Worm (Caenorhabditis elegans) whole organism, L4 larva: ENCODE results near the gene str-158.

Experiments used
- F26F4.8 ChIP-seq: fragments of 200-800 bp; sonication (Bioruptor generic); conservative IDR thresholded peaks from 2 replicates; pipeline ENCODE4 v1.3.6; 2022; ENCODE audit warnings: missing genetic modification characterization, missing compliant biosample characterization
- F37D6.2 ChIP-seq: sonication (generic microtip); optimal IDR thresholded peaks from 2 replicates; lab custom pipeline; 2016; ENCODE audit warnings: mild to moderate bottlenecking, missing genetic modification characterization, missing compliant biosample characterization
- F49E8.2 ChIP-seq: sonication (generic microtip); optimal IDR thresholded peaks from 2 replicates; lab custom pipeline; 2016; ENCODE audit warnings: missing compliant biosample characterization, mild to moderate bottlenecking, missing genetic modification characterization, borderline replicate concordance
- T26A8.4 ChIP-seq: fragments of 200-800 bp; sonication (Bioruptor generic); IDR thresholded peaks from 2 replicates; pipeline ENCODE4 v1.3.6; 2022; ENCODE audit warnings: missing genetic modification characterization, missing compliant biosample characterization
- Y105C5A.15 ChIP-seq: fragments of 200-800 bp; sonication (Bioruptor generic); IDR thresholded peaks from 2 replicates; pipeline ENCODE4 v1.3.6; 2022; ENCODE audit warnings: missing genetic modification characterization, missing compliant biosample characterization
- Y48G9A.11 ChIP-seq: fragments of 200-800 bp; sonication (Bioruptor generic); IDR thresholded peaks from 2 replicates; pipeline ENCODE4 v1.3.6; 2022; ENCODE audit warnings: missing genetic modification reagents, missing genetic modification characterization, missing compliant biosample characterization
- ZK337.2 ChIP-seq: fragments of 200-800 bp; sonication (Bioruptor generic); IDR thresholded peaks from 2 replicates; pipeline ENCODE4 v1.3.6; 2022; ENCODE audit warnings: missing genetic modification reagents, missing genetic modification characterization, missing compliant biosample characterization
- aha-1 ChIP-seq: fragments of 150-350 bp; peaks from one replicate; lab custom pipeline; 2014; ENCODE audit warnings: missing biosample characterization, missing genetic modification characterization
- ama-1 ChIP-seq: fragments of 150-350 bp; optimal IDR thresholded peaks from 2 replicates; lab custom pipeline; 2014; ENCODE audit warnings: inconsistent platforms, mixed read lengths
- arid-1 ChIP-seq: fragments of 200-800 bp; sonication (Bioruptor generic); conservative IDR thresholded peaks from 2 replicates; pipeline ENCODE4 v1.3.6; 2022; ENCODE audit warnings: missing genetic modification reagents, missing genetic modification characterization, missing compliant biosample characterization
- ceh-62 ChIP-seq: sonication (generic microtip); optimal IDR thresholded peaks from 2 replicates; lab custom pipeline; 2017; ENCODE audit warnings: missing biosample characterization, missing genetic modification characterization
- ceh-82 ChIP-seq: sonication (generic microtip); optimal IDR thresholded peaks from 2 replicates; lab custom pipeline; 2017; ENCODE audit warnings: missing biosample characterization, missing genetic modification characterization
- daf-12 ChIP-seq: fragments of 150-350 bp; optimal IDR thresholded peaks from 2 replicates; lab custom pipeline; 2014; ENCODE audit warnings: missing biosample characterization, missing genetic modification reagents, missing genetic modification characterization
- daf-16 ChIP-seq, 3 experiments: sonication (generic microtip); optimal IDR thresholded peaks; 2 replicates each; lab custom pipeline; 2016 to 2017; ENCODE audit warnings: missing genetic modification characterization in 3 of 3, missing genetic modification reagents in 3 of 3, mild to moderate bottlenecking in 2 of 3, missing compliant biosample characterization in 2 of 3, missing biosample characterization in 1 of 3, moderate library complexity in 1 of 3
- daf-19 ChIP-seq: fragments of 200-800 bp; sonication (Bioruptor generic); conservative IDR thresholded peaks from 2 replicates; pipeline ENCODE4 v1.3.6; 2022; ENCODE audit warnings: missing genetic modification characterization, missing compliant biosample characterization
- dpl-1 ChIP-seq: fragments of 150-350 bp; optimal IDR thresholded peaks from 2 replicates; lab custom pipeline; 2014; ENCODE audit warnings: missing biosample characterization, missing genetic modification reagents, missing genetic modification characterization
- duxl-1 ChIP-seq: sonication (generic microtip); optimal IDR thresholded peaks from 2 replicates; lab custom pipeline; 2016; ENCODE audit warnings: mild to moderate bottlenecking, missing genetic modification characterization, moderate library complexity, missing compliant biosample characterization; ENCODE audit not compliant: poor library complexity
- egl-27 ChIP-seq: sonication (generic microtip); optimal IDR thresholded peaks from 3 replicates; lab custom pipeline; 2017; ENCODE audit warnings: missing biosample characterization, missing genetic modification reagents, missing genetic modification characterization
- fkh-10 ChIP-seq: fragments of 150-350 bp; optimal IDR thresholded peaks from 2 replicates; lab custom pipeline; 2014; ENCODE audit warnings: missing biosample characterization, missing genetic modification reagents, missing genetic modification characterization
- fos-1 ChIP-seq: fragments of 150-350 bp; optimal IDR thresholded peaks from 2 replicates; lab custom pipeline; 2014; ENCODE audit warnings: missing biosample characterization, missing genetic modification characterization
- gei-8 ChIP-seq: fragments of 200-800 bp; sonication (Bioruptor generic); optimal IDR thresholded peaks from 2 replicates; lab custom pipeline; 2018; ENCODE audit warnings: mild to moderate bottlenecking, missing genetic modification characterization, missing compliant biosample characterization
- hlh-30 ChIP-seq: sonication (generic microtip); optimal IDR thresholded peaks from 2 replicates; lab custom pipeline; 2017; ENCODE audit warnings: antibody characterized with exemption, mild to moderate bottlenecking, missing genetic modification characterization, missing compliant biosample characterization; ENCODE audit not compliant: insufficient read depth
- hmg-1.1 ChIP-seq: fragments of 200-800 bp; sonication (Bioruptor generic); IDR thresholded peaks from 2 replicates; pipeline ENCODE4 v1.3.6; 2022; ENCODE audit warnings: missing genetic modification reagents, missing genetic modification characterization, missing compliant biosample characterization
- lim-7 ChIP-seq: fragments of 200-800 bp; sonication (Bioruptor generic); IDR thresholded peaks from 2 replicates; pipeline ENCODE4 v1.3.6; 2022; ENCODE audit warnings: missing genetic modification characterization, missing compliant biosample characterization
- madf-5 ChIP-seq, 2 experiments: fragments of 200-800 bp; sonication (Bioruptor generic); IDR thresholded peaks; 2 replicates each; pipeline ENCODE4 v1.3.6; 2022; ENCODE audit warnings: missing compliant biosample characterization in 2 of 2, missing genetic modification characterization in 2 of 2
- mxl-3 ChIP-seq: fragments of 200-800 bp; sonication (Bioruptor generic); optimal IDR thresholded peaks from 2 replicates; lab custom pipeline; 2018; ENCODE audit warnings: mild to moderate bottlenecking, missing genetic modification characterization, missing compliant biosample characterization
- nhr-102 ChIP-seq: sonication (generic microtip); optimal IDR thresholded peaks from 2 replicates; lab custom pipeline; 2016; ENCODE audit warnings: mild to moderate bottlenecking, missing genetic modification characterization, moderate library complexity, missing compliant biosample characterization
- nhr-11 ChIP-seq: fragments of 150-350 bp; optimal IDR thresholded peaks from 2 replicates; lab custom pipeline; 2014; ENCODE audit warnings: missing biosample characterization, missing genetic modification characterization
- nhr-111 ChIP-seq: fragments of 200-800 bp; sonication (Bioruptor generic); optimal IDR thresholded peaks from 2 replicates; lab custom pipeline; 2018; ENCODE audit warnings: mild to moderate bottlenecking, missing genetic modification characterization, missing compliant biosample characterization
- nhr-76 ChIP-seq: fragments of 150-350 bp; optimal IDR thresholded peaks from 2 replicates; lab custom pipeline; 2014; ENCODE audit warnings: missing biosample characterization, missing genetic modification characterization
- nhr-77 ChIP-seq: fragments of 150-350 bp; optimal IDR thresholded peaks from 2 replicates; lab custom pipeline; 2014; ENCODE audit warnings: missing biosample characterization, missing genetic modification characterization
- pha-4 ChIP-seq, 2 experiments: fragments of 150-350 bp in 1 of 2; fragments of 200-800 bp in 1 of 2; sonication (Bioruptor generic) in 1 of 2; IDR thresholded peaks in 1 of 2; optimal IDR thresholded peaks in 1 of 2; 2 replicates each; pipeline versions ENCODE4 v1.3.6 to Lab custom; 2014 to 2022; ENCODE audit warnings: missing genetic modification characterization in 2 of 2, missing genetic modification reagents in 2 of 2, missing biosample characterization in 1 of 2, missing compliant biosample characterization in 1 of 2
- php-3 ChIP-seq: fragments of 200-800 bp; sonication (Bioruptor generic); IDR thresholded peaks from 2 replicates; pipeline ENCODE4 v1.3.6; 2022; ENCODE audit warnings: missing genetic modification reagents, missing genetic modification characterization, missing compliant biosample characterization
- skn-1 ChIP-seq: fragments of 150-350 bp; optimal IDR thresholded peaks from 2 replicates; lab custom pipeline; 2014; ENCODE audit warnings: missing biosample characterization, missing genetic modification characterization
- tra-1 ChIP-seq: fragments of 200-800 bp; sonication (Bioruptor generic); IDR thresholded peaks from 2 replicates; pipeline ENCODE4 v1.3.6; 2022; ENCODE audit warnings: missing genetic modification reagents, missing genetic modification characterization, missing compliant biosample characterization
- unc-130 ChIP-seq: sonication (generic microtip); optimal IDR thresholded peaks from 2 replicates; lab custom pipeline; 2016; ENCODE audit warnings: missing genetic modification reagents, missing genetic modification characterization, missing compliant biosample characterization
- unc-39 ChIP-seq: sonication (generic microtip); optimal IDR thresholded peaks from 2 replicates; lab custom pipeline; 2017; ENCODE audit warnings: missing biosample characterization, missing genetic modification characterization
- unc-62 ChIP-seq, 3 experiments: fragments of 150-350 bp in 1 of 3; sonication (generic microtip); optimal IDR thresholded peaks in 2 of 3; peaks in 1 of 3; 1 replicate in 1 of 3; 2 replicates in 2 of 3; lab custom pipeline; 2014 to 2017; ENCODE audit warnings: missing biosample characterization in 3 of 3, missing genetic modification characterization in 3 of 3, missing genetic modification reagents in 3 of 3, missing genotype in 1 of 3
- vab-7 ChIP-seq: fragments of 200-800 bp; sonication (Bioruptor generic); IDR thresholded peaks from 2 replicates; pipeline ENCODE4 v1.3.6; 2022; ENCODE audit warnings: missing genetic modification reagents, missing genetic modification characterization, missing compliant biosample characterization
- zfp-3 ChIP-seq: fragments of 200-800 bp; sonication (Bioruptor generic); conservative IDR thresholded peaks from 2 replicates; pipeline ENCODE4 v1.3.6; 2022; ENCODE audit warnings: missing genetic modification reagents, missing genetic modification characterization, missing compliant biosample characterization
- ztf-11 ChIP-seq: fragments of 150-350 bp; optimal IDR thresholded peaks from 2 replicates; lab custom pipeline; 2014; ENCODE audit warnings: missing biosample characterization, missing genetic modification characterization

str-158 gene

DNA sequence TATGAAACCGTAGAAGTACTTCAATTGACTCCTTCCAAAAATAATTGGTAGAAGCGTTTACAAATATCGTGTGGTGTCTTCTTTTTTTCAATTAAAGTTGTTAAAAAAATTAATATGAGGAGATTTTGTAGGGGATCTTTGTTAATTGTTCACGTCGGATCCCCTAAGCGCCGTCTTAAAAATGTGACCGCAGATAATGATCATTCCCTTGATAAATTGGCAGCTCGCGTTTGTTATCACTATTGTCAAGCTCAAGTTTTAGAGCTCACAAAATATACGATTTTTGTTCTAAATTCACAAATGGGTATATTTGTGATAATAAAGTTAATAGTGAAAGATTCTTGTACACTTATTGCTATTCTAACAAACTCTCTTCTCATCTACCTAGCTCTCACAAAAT is 8.8 kb upstream of the str-158 start, which contains the start of gene str-159:
Gene str-159 (plus strand): TSS at position 301 of the 400 bp plus-strand sequence.
- TF ChIP-seq Y105C5A.15 (no peak), php-3 (GFP tag; lab: Robert Waterston, UW) (no peak), vab-7 (GFP tag; lab: Robert Waterston, UW) (no peak), nhr-111 (no peak), daf-12 (tag; lab: Kevin White, UChicago) (no peak), unc-39 (no peak), F37D6.2 (tag; lab: Kevin White, UChicago) (no peak), T26A8.4 (no peak), egl-27 (tag; lab: Kevin White, UChicago) (no peak), fos-1 (tag; lab: Kevin White, UChicago) (no peak), fkh-10 (GFP tag; lab: Kevin White, UChicago) (no peak), F49E8.2 (tag; lab: Kevin White, UChicago) (no peak), daf-19 (GFP tag; lab: Robert Waterston, UW) (no peak), zfp-3 (GFP tag; lab: Robert Waterston, UW) (no peak), nhr-76 (tag; lab: Kevin White, UChicago) (no peak), ceh-82 (no peak), tra-1 (GFP tag; lab: Robert Waterston, UW) (no peak)

DNA sequence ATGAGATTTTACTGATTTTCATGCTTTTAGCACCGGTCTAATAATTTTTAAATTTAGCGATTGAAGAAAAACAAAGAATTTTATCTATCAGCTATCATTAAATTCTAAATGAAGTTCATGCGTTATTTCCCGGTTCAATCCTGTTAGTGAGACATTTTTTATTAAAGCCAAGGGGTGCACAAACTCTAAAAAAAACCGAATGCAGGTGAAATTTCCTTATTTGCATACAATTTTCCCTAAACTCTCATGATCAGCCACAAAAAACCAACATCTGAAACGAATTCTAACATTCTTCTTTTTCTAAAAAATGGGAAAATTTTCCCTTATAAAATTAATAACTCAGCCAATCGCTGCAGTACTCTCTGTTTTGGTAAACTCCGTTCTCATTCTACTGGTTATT is 4.8 kb upstream of the str-158 start, which contains the start of gene str-156:
Gene str-156 (plus strand): TSS at position 301 of the 400 bp plus-strand sequence.
- TF ChIP-seq gei-8, result no peak
- TF ChIP-seq mxl-3, result no peak
- TF ChIP-seq nhr-77 (tag; lab: Kevin White, UChicago), result no peak
- no peak for TF ChIP-seq zfp-3 (GFP tag; lab: Robert Waterston, UW)
- no peak for TF ChIP-seq nhr-11
- no peak for TF ChIP-seq F26F4.8
- no peak for TF ChIP-seq Y48G9A.11 (GFP tag; lab: Robert Waterston, UW)
- TF ChIP-seq, all 104 proteins: peak for 0

DNA sequence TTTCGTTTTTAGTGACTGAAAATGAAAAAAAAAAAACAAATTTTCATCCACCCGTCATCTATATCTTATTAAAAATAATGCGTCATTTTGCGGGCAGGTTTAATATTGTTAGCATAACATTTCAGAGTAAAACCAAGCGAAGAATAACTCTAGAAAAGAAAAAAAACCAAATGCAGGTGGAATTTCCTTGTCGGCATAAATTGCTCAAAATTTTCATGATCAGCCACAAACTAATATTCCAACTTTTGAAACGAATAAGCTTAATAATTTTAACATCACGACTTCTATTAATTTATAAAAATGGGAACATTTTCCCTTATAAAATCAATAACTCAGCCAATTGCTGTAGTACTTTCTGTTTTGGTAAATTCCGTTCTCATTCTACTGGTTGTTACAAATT is 2.2 kb upstream of the str-158 start, which contains the start of gene str-155:
Gene str-155 (plus strand): TSS at position 301 of the 400 bp plus-strand sequence.
- TF ChIP-seq unc-62 (GFP tag; optimal IDR thresholded peaks at IDR 0.05 in 1 of 2; lab: Kevin White, UChicago), result peak in 1 of 2 experiments; percentile 65
- no peak for TF ChIP-seq unc-62 (tag; optimal IDR thresholded peaks at IDR 0.05; lab: Kevin White, UChicago)
- TF ChIP-seq hmg-1.1 (GFP tag; lab: Robert Waterston, UW), result no peak

DNA sequence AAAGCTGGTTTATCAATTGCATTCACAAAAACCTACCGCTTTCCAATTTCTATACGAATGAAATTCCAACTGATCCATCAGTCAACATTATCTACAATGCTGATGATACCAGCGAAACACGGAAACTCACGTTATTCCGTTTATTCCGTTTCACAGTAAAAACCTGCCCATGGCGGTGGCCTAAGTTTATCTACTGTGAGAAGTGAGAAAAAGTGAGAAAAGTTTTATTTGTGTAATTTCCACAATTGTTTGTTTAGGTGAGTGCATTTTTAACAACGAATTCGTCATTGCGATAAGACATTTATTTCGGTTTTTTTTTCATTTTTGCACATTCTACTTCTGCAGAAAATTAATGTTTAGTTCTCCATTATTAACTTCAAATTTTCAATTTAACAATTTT is 12.2 kb downstream of the str-158 start, which contains the start of gene Y9C9A.8:
Gene Y9C9A.8 (plus strand): TSS at position 301 of the 400 bp plus-strand sequence.
- no peak for TF ChIP-seq nhr-102 (tag; lab: Kevin White, UChicago)
- TF ChIP-seq daf-16 (GFP tag; optimal IDR thresholded peaks at IDR 0.05; lab: Kevin White, UChicago), result no peak
- TF ChIP-seq daf-16 (tag; optimal IDR thresholded peaks at IDR 0.05; lab: Kevin White, UChicago), result peak; percentile 30
- TF ChIP-seq arid-1 (GFP tag; lab: Robert Waterston, UW), result no peak
- no peak for TF ChIP-seq ceh-62 (tag; lab: Kevin White, UChicago)
- no peak for TF ChIP-seq nhr-111
- TF ChIP-seq daf-12 (tag; lab: Kevin White, UChicago), result no peak
- TF ChIP-seq skn-1, result no peak

DNA sequence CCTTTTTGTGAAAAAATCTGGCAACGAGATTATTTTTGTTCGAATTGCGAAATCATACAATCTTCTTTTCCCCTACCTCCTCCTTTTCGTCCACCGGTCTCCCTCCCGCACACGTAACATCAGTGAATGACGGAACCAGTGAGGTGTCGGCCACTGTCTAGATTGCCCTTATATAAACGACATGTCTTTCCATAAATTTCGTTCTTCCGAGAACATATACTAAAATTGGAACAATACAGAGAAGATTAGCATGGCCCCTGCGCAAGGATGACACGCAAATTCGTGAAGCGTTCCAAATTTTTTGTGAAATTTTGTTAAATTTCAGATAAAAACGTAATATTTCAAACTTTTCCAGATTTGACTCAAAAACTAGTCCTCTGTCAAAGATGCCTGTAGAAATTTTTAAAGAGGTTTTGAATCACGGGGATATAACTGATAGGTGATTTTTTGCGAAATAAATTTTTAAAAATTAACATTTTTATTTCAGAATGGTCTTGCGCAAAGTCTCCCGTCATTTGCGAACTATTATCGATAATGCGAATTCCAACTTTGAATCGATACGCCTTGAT is 13.0 kb downstream of the str-158 start:
- TF ChIP-seq F26F4.8 (peak; percentile 89), ZK337.2 (GFP tag; lab: Robert Waterston, UW) (0 out of 2 replicates have a peak, but pooled peaks have one; percentile 59), pha-4 (GFP tag; IDR thresholded peaks at IDR 0.05; lab: Robert Waterston, UW) (peak; percentile 51; the same call in 1 of the 2 replicates), pha-4 (tag; optimal IDR thresholded peaks at IDR 0.05; lab: Kevin White, UChicago) (no peak), unc-130 (GFP tag; lab: Kevin White, UChicago) (no peak), daf-16 (GFP tag; optimal IDR thresholded peaks at IDR 0.05; lab: Kevin White, UChicago) (peak in 1 of 2 experiments; percentile 56), daf-16 (tag; optimal IDR thresholded peaks at IDR 0.05; lab: Kevin White, UChicago) (peak; percentile 48), F49E8.2 (tag; lab: Kevin White, UChicago) (peak; percentile 79), lim-7 (no peak), madf-5 (GFP tag; IDR thresholded peaks at IDR 0.05; lab: Robert Waterston, UW) (peak; percentile 37 to 50; a peak in 1 of 4 replicates), ama-1 (lab: Kevin White, UChicago) (no peak), T26A8.4 (no peak), ztf-11 (tag; lab: Kevin White, UChicago) (no peak), aha-1 (tag; lab: Kevin White, UChicago) (peak; percentile 61), dpl-1 (GFP tag; lab: Kevin White, UChicago) (no peak), duxl-1 (no peak), nhr-77 (tag; lab: Kevin White, UChicago) (no peak), hlh-30 (peak; percentile 25), nhr-102 (tag; lab: Kevin White, UChicago) (peak; percentile 60)
